Fruit fly (Drosophila melanogaster) whole organism, adult: ENCODE results near the gene Hsp67Ba.

Experiments used
- CG11617 ChIP-seq: fragments of 200-800 bp; sonication (Bioruptor generic); optimal IDR thresholded peaks from 2 replicates; lab custom pipeline; 2017; ENCODE audit warnings: mild to moderate bottlenecking, missing biosample characterization, missing genetic modification reagents, missing genetic modification characterization
- CG33017 ChIP-seq: fragments of 200-800 bp; sonication (Bioruptor generic); optimal IDR thresholded peaks from 2 replicates; lab custom pipeline; 2018; ENCODE audit warnings: missing biosample characterization, mild to moderate bottlenecking, missing genetic modification characterization, moderate library complexity
- CG5204 ChIP-seq: fragments of 200-800 bp; sonication (Bioruptor generic); optimal IDR thresholded peaks from 2 replicates; lab custom pipeline; 2016; ENCODE audit warnings: missing biosample characterization, missing genetic modification characterization
- CG7101 ChIP-seq: fragments of 200-800 bp; sonication (Bioruptor generic); optimal IDR thresholded peaks from 2 replicates; lab custom pipeline; 2018; ENCODE audit warnings: missing biosample characterization, mild to moderate bottlenecking, missing genetic modification characterization, moderate library complexity
- kay ChIP-seq: fragments of 200-800 bp; sonication (Bioruptor generic); peaks from one replicate; lab custom pipeline; 2016; ENCODE audit warnings: missing biosample characterization, missing genetic modification characterization, borderline replicate concordance
- pad ChIP-seq: fragments of 200-800 bp; sonication (Bioruptor generic); optimal IDR thresholded peaks from 3 replicates; lab custom pipeline; 2017; ENCODE audit warnings: missing biosample characterization, missing genetic modification characterization, mild to moderate bottlenecking, moderate library complexity, missing genetic modification reagents
- tj ChIP-seq: fragments of 200-800 bp; sonication (Bioruptor generic); optimal IDR thresholded peaks from 3 replicates; lab custom pipeline; 2017; ENCODE audit warnings: missing biosample characterization, mild to moderate bottlenecking, missing genetic modification characterization, moderate library complexity

- TF ChIP-seq kay (GFP tag; lab: Kevin White, UChicago) (no peak), CG11617 (GFP tag; lab: Kevin White, UChicago) (no peak), CG5204 (GFP tag; lab: Kevin White, UChicago) (no peak), CG33017 (tag; lab: Kevin White, UChicago) (no peak), CG7101 (tag; lab: Kevin White, UChicago) (no peak), pad (no peak), tj (no peak)
Observed at dm6 chr3L:9340232-9340631, 39.1 kb downstream of the Hsp67Ba start.
